Worm (Caenorhabditis elegans): ENCODE results near the gene T24D5.2.

Gene T24D5.2

DNA sequence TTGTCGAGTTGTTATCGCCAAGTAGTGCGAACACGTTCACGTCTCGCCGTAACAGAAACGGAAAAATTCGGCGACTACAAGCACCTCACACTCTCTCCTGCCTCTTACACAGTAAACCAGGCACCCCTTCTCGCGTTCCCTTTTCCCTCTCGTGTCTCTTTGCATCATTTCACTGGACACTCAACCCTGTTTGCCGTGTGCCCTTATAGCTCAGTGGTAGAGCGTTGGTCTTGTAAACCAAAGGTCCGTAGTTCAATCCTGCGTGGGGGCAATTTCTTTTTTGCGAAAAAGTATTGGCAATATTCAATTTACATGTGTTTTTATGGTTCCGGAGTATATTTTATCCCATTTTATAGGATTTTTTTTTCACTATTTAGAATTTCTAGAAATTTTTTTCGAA lies 22.7 kb downstream of the T24D5.2 start (continued):
- TF ChIP-seq ceh-62 (tag; optimal IDR thresholded peaks at IDR 0.05) (no peak), ztf-11 (tag; optimal IDR thresholded peaks at IDR 0.05) (no peak), daf-16 (GFP tag; optimal IDR thresholded peaks at IDR 0.05) (peak; percentile 45 to 95), daf-16 (tag; optimal IDR thresholded peaks at IDR 0.05) (peak; percentile 66), dve-1 (tag; optimal IDR thresholded peaks at IDR 0.05; ENCODE audit: insufficient read depth) (no peak), mdt-29 (GFP tag; IDR thresholded peaks at IDR 0.05) (no peak; the same call in 1 of the 2 replicates), ceh-82 (tag; optimal IDR thresholded peaks at IDR 0.05) (no peak), F26F4.8 (GFP tag; conservative IDR thresholded peaks at IDR 0.05) (peak; percentile 96), arid-1 (GFP tag; conservative IDR thresholded peaks at IDR 0.05) (peak; percentile 88), lsy-2 (tag; optimal IDR thresholded peaks at IDR 0.05) (no peak), madf-9 (GFP tag; conservative IDR thresholded peaks at IDR 0.05) (no peak; the same call in 1 of the 2 replicates), ZK337.2 (GFP tag; IDR thresholded peaks at IDR 0.05) (peak; percentile 81), zag-1 (tag; optimal IDR thresholded peaks at IDR 0.05) (no peak), lin-13 (GFP tag; optimal IDR thresholded peaks at IDR 0.05) (no peak), mxl-3 (GFP tag; optimal IDR thresholded peaks at IDR 0.05) (peak; percentile 75), dmd-8 (GFP tag; IDR thresholded peaks at IDR 0.05) (peak; percentile 98), php-3 (GFP tag; IDR thresholded peaks at IDR 0.05) (no peak; the same call in 1 of the 2 replicates), vab-7 (GFP tag; IDR thresholded peaks at IDR 0.05) (peak; percentile 96), dmd-6 (GFP tag; IDR thresholded peaks at IDR 0.05) (peak; percentile 79)

DNA sequence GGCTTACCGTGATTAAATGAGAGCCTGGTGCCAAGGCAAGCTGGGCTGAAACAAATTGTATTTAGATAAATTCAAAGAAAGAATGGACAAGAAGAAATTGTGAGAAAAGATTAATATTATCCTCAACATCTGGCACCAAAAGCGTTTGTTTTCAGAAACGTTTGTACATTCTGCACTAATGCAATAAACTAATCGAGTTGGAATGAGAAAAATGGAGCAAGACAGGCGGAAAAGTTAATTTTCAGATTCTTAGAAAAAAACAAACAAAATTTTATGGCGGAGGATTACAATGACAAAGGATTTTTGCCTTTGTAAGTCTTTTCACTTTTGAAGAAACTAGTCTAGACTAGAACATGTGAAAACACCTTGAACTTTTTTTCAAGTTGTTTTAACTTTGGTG lies 34.6 kb downstream of the T24D5.2 start, which contains the start of gene npr-4:
npr-4 (minus strand) TSS at position 52 of the 400 bp plus-strand sequence.
- TF ChIP-seq fkh-10 (GFP tag; optimal IDR thresholded peaks at IDR 0.05) (no peak), unc-130 (GFP tag; optimal IDR thresholded peaks at IDR 0.05) (no peak), pha-4 (GFP tag; IDR thresholded peaks at IDR 0.05) (no peak), pha-4 (tag; optimal IDR thresholded peaks at IDR 0.05) (no peak), nhr-102 (tag; optimal IDR thresholded peaks at IDR 0.05) (no peak), lin-39 (tag; optimal IDR thresholded peaks at IDR 0.05) (no peak), ztf-11 (tag; optimal IDR thresholded peaks at IDR 0.05) (no peak), mdl-1 (tag; optimal IDR thresholded peaks at IDR 0.05) (no peak), F44E2.7 (GFP tag; IDR thresholded peaks at IDR 0.05) (no peak), D1046.2 (GFP tag; IDR thresholded peaks at IDR 0.05) (no peak), arid-1 (GFP tag; conservative IDR thresholded peaks at IDR 0.05) (no peak), unc-39 (tag; optimal IDR thresholded peaks at IDR 0.05) (no peak), nhr-6 (tag; optimal IDR thresholded peaks at IDR 0.05) (no peak), daf-12 (tag; optimal IDR thresholded peaks at IDR 0.05) (no peak), nhr-48 (tag; optimal IDR thresholded peaks at IDR 0.05) (no peak)

DNA sequence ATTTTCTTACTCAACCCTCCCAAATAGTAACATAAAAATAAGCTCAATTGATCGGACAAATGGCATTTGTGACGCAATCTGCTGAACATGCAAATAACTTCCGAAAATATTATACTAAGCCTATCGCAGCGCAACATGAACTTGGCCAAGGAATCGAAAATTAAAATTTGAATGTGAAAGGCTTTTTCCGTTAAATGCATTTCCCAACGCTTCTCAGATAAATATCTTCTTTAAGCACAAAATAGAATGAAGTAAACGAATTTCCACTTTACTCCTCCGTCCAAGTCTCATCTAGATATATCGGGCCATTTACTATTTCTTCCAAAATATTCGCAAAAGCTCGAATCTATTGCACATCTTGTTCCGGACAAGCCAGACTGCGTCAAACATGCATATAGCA lies 37.2 kb downstream of the T24D5.2 start:
- peak; percentile 36 for TF ChIP-seq fkh-10 (GFP tag; optimal IDR thresholded peaks at IDR 0.05)
- TF ChIP-seq F44E2.7 (GFP tag; IDR thresholded peaks at IDR 0.05), result no peak
- TF ChIP-seq lin-1 (GFP tag; IDR thresholded peaks at IDR 0.05), result no peak

DNA sequence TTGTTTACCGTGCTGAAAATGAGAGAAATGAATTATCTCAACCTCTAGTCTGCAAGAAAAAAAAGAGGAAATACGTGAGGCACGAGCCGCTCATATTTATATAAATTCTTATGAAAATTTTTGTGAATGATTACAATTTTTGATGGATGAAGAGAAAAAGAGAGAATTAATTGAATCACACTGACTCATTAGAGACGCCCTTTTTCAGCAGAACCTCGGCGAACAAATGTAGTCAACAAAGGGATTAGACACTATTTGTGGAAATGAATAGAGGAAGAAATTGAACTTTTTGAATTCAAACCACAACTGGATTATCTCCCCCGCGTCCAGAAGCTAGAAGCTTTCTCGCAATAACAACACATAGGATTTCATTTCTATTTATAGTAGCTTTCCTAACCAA lies 39.4 kb downstream of the T24D5.2 start:
- TF ChIP-seq spr-1 (tag; optimal IDR thresholded peaks at IDR 0.05), result no peak
- TF ChIP-seq T26A8.4 (GFP tag; IDR thresholded peaks at IDR 0.05), result no peak
- TF ChIP-seq egl-43 (GFP tag; IDR thresholded peaks at IDR 0.05), result no peak
- TF ChIP-seq aly-2 (tag; optimal IDR thresholded peaks at IDR 0.05), result no peak
- TF ChIP-seq dve-1 (tag; optimal IDR thresholded peaks at IDR 0.05; ENCODE audit: insufficient read depth), result no peak
- no peak for TF ChIP-seq snpc-4 (tag; optimal IDR thresholded peaks at IDR 0.05)
- TF ChIP-seq nhr-28 (tag; optimal IDR thresholded peaks at IDR 0.05), result no peak
- no peak for TF ChIP-seq daf-19 (GFP tag; conservative IDR thresholded peaks at IDR 0.05)
- no peak for TF ChIP-seq hlh-30 (tag; optimal IDR thresholded peaks at IDR 0.05; ENCODE audit: insufficient read depth)

Data from whole organism, L4 larva.